Fruit fly (Drosophila melanogaster): ENCODE measurements around the gene RhoGAP16F.

DNA sequence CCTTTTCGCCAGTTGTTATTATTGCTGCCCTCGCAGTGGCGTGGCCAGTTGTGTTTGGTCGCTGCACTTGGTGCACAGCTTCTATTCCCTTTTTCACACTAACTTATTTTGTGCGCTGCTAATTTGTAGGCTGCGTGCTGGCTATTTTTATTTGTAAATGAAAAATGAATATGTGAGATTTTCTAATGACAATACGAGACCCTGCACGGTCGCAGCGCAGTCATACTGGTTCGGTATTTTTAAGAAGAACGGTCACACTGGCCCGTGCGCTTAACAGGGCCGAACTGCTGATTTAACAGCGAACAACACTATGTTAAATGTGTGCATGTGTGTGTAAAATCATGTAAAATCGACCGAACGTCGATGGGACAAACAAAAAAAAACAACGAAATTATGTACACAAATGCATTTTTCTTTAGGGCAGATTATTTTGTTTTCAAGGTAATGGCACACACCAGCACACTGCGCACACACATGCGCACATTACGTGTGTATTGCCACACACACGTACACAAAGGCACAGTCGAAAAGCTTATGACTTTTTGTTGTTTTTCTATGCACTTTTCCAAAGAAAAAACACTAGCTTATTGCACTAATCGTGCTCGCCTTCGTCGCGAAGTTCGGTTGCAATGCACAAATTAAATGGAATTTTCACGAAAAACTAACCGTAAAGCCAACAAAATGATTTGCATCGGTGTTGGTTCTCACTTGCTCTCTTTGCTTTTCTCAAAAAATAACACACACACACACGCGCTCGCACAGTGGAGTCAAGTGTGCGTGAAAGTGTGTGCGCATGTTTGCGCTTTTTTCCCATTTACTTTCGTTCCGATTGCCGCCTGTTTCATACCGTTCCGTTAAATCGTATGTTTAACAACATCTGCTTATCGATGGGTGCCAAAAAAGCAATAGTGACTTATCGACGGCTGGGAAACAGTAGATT lies 44.2 kb downstream of the RhoGAP16F start, which contains the start of gene ari-1:
- TF ChIP-seq Gug (GFP tag; IDR thresholded peaks at IDR 0.05) (no peak), Hr38 (GFP tag; optimal IDR thresholded peaks at IDR 0.05) (no peak), Ets96B (tag; optimal IDR thresholded peaks at IDR 0.05) (no peak), CG3032 (tag; optimal IDR thresholded peaks at IDR 0.05) (no peak)

Measured in whole organism, prepupa.